Fruit fly (Drosophila melanogaster) whole organism, embryonic: ENCODE data around the gene CG14818.
A peak's percentile ranks its signal among the peaks of the same experiment; 100 is the strongest.

Experiments used
- Antp ChIP-seq: fragments of 200-800 bp; sonication (Bioruptor generic); optimal IDR thresholded peaks from 3 replicates; lab custom pipeline; 2016; ENCODE audit warnings: missing biosample characterization, missing genetic modification characterization
- Atf3 ChIP-seq: fragments of 200-800 bp; sonication (Bioruptor generic); optimal IDR thresholded peaks from 3 replicates; lab custom pipeline; 2016; ENCODE audit warnings: missing biosample characterization, missing genetic modification characterization
- CG11398 ChIP-seq: fragments of 200-800 bp; sonication (Bioruptor generic); optimal IDR thresholded peaks from 2 replicates; lab custom pipeline; 2016; ENCODE audit warnings: missing biosample characterization, missing genetic modification characterization
- CG11723 ChIP-seq: fragments of 200-800 bp; sonication (Bioruptor generic); optimal IDR thresholded peaks from 2 replicates; lab custom pipeline; 2017; ENCODE audit warnings: missing biosample characterization, mild to moderate bottlenecking, missing genetic modification characterization
- CG13287 ChIP-seq: fragments of 200-800 bp; sonication (Bioruptor generic); IDR thresholded peaks from 2 replicates; pipeline ENCODE4 v1.3.6; 2022; ENCODE audit warnings: missing biosample characterization, missing genetic modification characterization; ENCODE audit not compliant: partially characterized antibody
- CG13296 ChIP-seq: fragments of 200-800 bp; sonication (Bioruptor generic); optimal IDR thresholded peaks from 3 replicates; lab custom pipeline; 2018; ENCODE audit warnings: missing biosample characterization, mild to moderate bottlenecking, missing genetic modification characterization
- CG15073 ChIP-seq: fragments of 200-800 bp; sonication (Bioruptor generic); optimal IDR thresholded peaks from 2 replicates; lab custom pipeline; 2016; ENCODE audit warnings: missing biosample characterization, missing genetic modification characterization
- CG1529 ChIP-seq: fragments of 200-800 bp; sonication (Bioruptor generic); optimal IDR thresholded peaks from 3 replicates; lab custom pipeline; 2018; ENCODE audit warnings: missing biosample characterization, missing genetic modification characterization
- CG15514 ChIP-seq: fragments of 200-800 bp; sonication (Bioruptor generic); optimal IDR thresholded peaks from 3 replicates; lab custom pipeline; 2017; ENCODE audit warnings: missing biosample characterization, missing genetic modification characterization, mild to moderate bottlenecking, moderate library complexity, missing genetic modification reagents
- CG15696 ChIP-seq: fragments of 200-800 bp; sonication (Bioruptor generic); optimal IDR thresholded peaks from 2 replicates; lab custom pipeline; 2019; ENCODE audit warnings: missing biosample characterization, mild to moderate bottlenecking, missing genetic modification characterization, moderate library complexity
- CG1647 ChIP-seq: fragments of 200-800 bp; sonication (Bioruptor generic); optimal IDR thresholded peaks from 3 replicates; lab custom pipeline; 2016; ENCODE audit warnings: missing biosample characterization, missing genetic modification characterization
- CG16779 ChIP-seq: fragments of 200-800 bp; sonication (Bioruptor generic); IDR thresholded peaks from 2 replicates; pipeline ENCODE4 v1.3.6; 2022; ENCODE audit warnings: missing biosample characterization, missing genetic modification characterization
- CG18262 ChIP-seq: fragments of 200-800 bp; optimal IDR thresholded peaks from 3 replicates; lab custom pipeline; 2019; ENCODE audit warnings: missing biosample characterization, mild to moderate bottlenecking, missing genetic modification characterization, moderate library complexity
- CG18599 ChIP-seq: fragments of 200-800 bp; sonication (Bioruptor generic); optimal IDR thresholded peaks from 3 replicates; lab custom pipeline; 2017; ENCODE audit warnings: missing biosample characterization, missing genetic modification characterization, mild to moderate bottlenecking, moderate library complexity, missing genetic modification reagents
- CG30403 ChIP-seq: fragments of 200-800 bp; sonication (Bioruptor generic); optimal IDR thresholded peaks from 3 replicates; lab custom pipeline; 2016; ENCODE audit warnings: missing biosample characterization, missing genetic modification characterization
- CG3995 ChIP-seq: fragments of 200-800 bp; sonication (Bioruptor generic); optimal IDR thresholded peaks from 3 replicates; lab custom pipeline; 2016; ENCODE audit warnings: missing biosample characterization, missing genetic modification characterization
- CG4328 ChIP-seq: fragments of 200-800 bp; sonication (Bioruptor generic); optimal IDR thresholded peaks from 3 replicates; lab custom pipeline; 2017; ENCODE audit warnings: missing biosample characterization, missing genetic modification reagents, missing genetic modification characterization
- CG4360 ChIP-seq: fragments of 200-800 bp; sonication (Bioruptor generic); IDR thresholded peaks from 2 replicates; pipeline ENCODE4 v1.3.6; 2022; ENCODE audit warnings: missing biosample characterization, missing genetic modification characterization
- CG43689 ChIP-seq: fragments of 200-800 bp; sonication (Bioruptor generic); IDR thresholded peaks from 2 replicates; pipeline ENCODE4 v1.3.6; 2022; ENCODE audit warnings: missing biosample characterization, missing genetic modification characterization
- CG6689 ChIP-seq: fragments of 200-800 bp; sonication (Bioruptor generic); IDR thresholded peaks from 2 replicates; pipeline ENCODE4 v1.3.6; 2022; ENCODE audit warnings: missing biosample characterization, missing genetic modification characterization
- CG9932 ChIP-seq: fragments of 200-800 bp; sonication (Bioruptor generic); IDR thresholded peaks from 2 replicates; pipeline ENCODE4 v1.3.6; 2022; ENCODE audit warnings: missing biosample characterization, missing genetic modification characterization
- D19A ChIP-seq: fragments of 200-800 bp; optimal IDR thresholded peaks from 3 replicates; lab custom pipeline; 2019; ENCODE audit warnings: missing biosample characterization, mild to moderate bottlenecking, missing genetic modification characterization, moderate library complexity
- D19B ChIP-seq: fragments of 200-800 bp; sonication (Bioruptor generic); optimal IDR thresholded peaks from 2 replicates; lab custom pipeline; 2017; ENCODE audit warnings: missing biosample characterization, mild to moderate bottlenecking, missing genetic modification characterization
- Dek ChIP-seq: fragments of 200-800 bp; sonication (Bioruptor generic); optimal IDR thresholded peaks from 3 replicates; lab custom pipeline; 2019; ENCODE audit warnings: missing biosample characterization, mild to moderate bottlenecking, missing genetic modification characterization, moderate library complexity
- Dip3 ChIP-seq: fragments of 200-800 bp; sonication (Bioruptor generic); optimal IDR thresholded peaks from 3 replicates; lab custom pipeline; 2016; ENCODE audit warnings: missing biosample characterization, missing genetic modification characterization
- Fer1 ChIP-seq: fragments of 200-800 bp; sonication (Bioruptor generic); optimal IDR thresholded peaks from 2 replicates; lab custom pipeline; 2017; ENCODE audit warnings: missing biosample characterization, mild to moderate bottlenecking, missing genetic modification characterization
- HHEX ChIP-seq: fragments of 200-800 bp; sonication (Bioruptor generic); optimal IDR thresholded peaks from 3 replicates; lab custom pipeline; 2017; ENCODE audit warnings: missing biosample characterization, mild to moderate bottlenecking, missing genetic modification characterization, missing genetic modification reagents
- HLH54F ChIP-seq: fragments of 200-800 bp; sonication (Bioruptor generic); optimal IDR thresholded peaks from 3 replicates; lab custom pipeline; 2016; ENCODE audit warnings: missing biosample characterization, missing genetic modification characterization
- Hr51 ChIP-seq, 2 experiments: fragments of 200-800 bp; sonication (Bioruptor generic); optimal IDR thresholded peaks; 2 replicates in 1 of 2; 3 replicates in 1 of 2; lab custom pipeline; 2016 to 2018; ENCODE audit warnings: missing biosample characterization in 2 of 2, missing genetic modification characterization in 2 of 2, mild to moderate bottlenecking in 1 of 2, moderate library complexity in 1 of 2
- Mrtf ChIP-seq: fragments of 200-800 bp; sonication (Bioruptor generic); IDR thresholded peaks from 3 replicates; pipeline ENCODE4 v1.3.6; 2022; ENCODE audit warnings: missing biosample characterization, missing genetic modification characterization
- Nf-YC ChIP-seq: fragments of 200-800 bp; optimal IDR thresholded peaks from 3 replicates; lab custom pipeline; 2019; ENCODE audit warnings: missing biosample characterization, mild to moderate bottlenecking, missing genetic modification characterization, moderate library complexity
- Sox102F ChIP-seq: fragments of 200-800 bp; sonication (Bioruptor generic); optimal IDR thresholded peaks from 2 replicates; lab custom pipeline; 2018; ENCODE audit warnings: missing biosample characterization, mild to moderate bottlenecking, missing genetic modification characterization, moderate library complexity
- Xrp1 ChIP-seq: fragments of 200-800 bp; sonication (Bioruptor generic); IDR thresholded peaks from 2 replicates; pipeline ENCODE4 v1.3.6; 2022; ENCODE audit warnings: missing biosample characterization, missing genetic modification characterization
- bab2 ChIP-seq: fragments of 200-800 bp; sonication (Bioruptor generic); optimal IDR thresholded peaks from 2 replicates; lab custom pipeline; 2016; ENCODE audit warnings: missing biosample characterization, missing genetic modification characterization
- cato ChIP-seq: fragments of 200-800 bp; sonication (Bioruptor generic); optimal IDR thresholded peaks from 2 replicates; lab custom pipeline; 2016; ENCODE audit warnings: missing biosample characterization, missing genetic modification characterization, borderline replicate concordance
- cg ChIP-seq: fragments of 200-800 bp; sonication (Bioruptor generic); optimal IDR thresholded peaks from 3 replicates; lab custom pipeline; 2019; ENCODE audit warnings: missing biosample characterization, mild to moderate bottlenecking, missing genetic modification characterization, moderate library complexity
- chif ChIP-seq, 2 experiments: fragments of 200-800 bp; sonication (Bioruptor generic); optimal IDR thresholded peaks; 3 replicates each; lab custom pipeline; 2016; ENCODE audit warnings: missing biosample characterization in 2 of 2, missing genetic modification characterization in 2 of 2
- chinmo ChIP-seq: fragments of 200-800 bp; sonication (Bioruptor generic); IDR thresholded peaks from 4 replicates; pipeline ENCODE4 v1.3.6; 2022; ENCODE audit warnings: missing biosample characterization, missing genetic modification characterization; ENCODE audit not compliant: partially characterized antibody
- corto ChIP-seq: fragments of 200-800 bp; sonication (Bioruptor generic); optimal IDR thresholded peaks from 2 replicates; lab custom pipeline; 2016; ENCODE audit warnings: missing biosample characterization, mild to moderate bottlenecking, missing genetic modification characterization, moderate library complexity
- crp ChIP-seq, 2 experiments: fragments of 200-800 bp; sonication (Bioruptor generic); optimal IDR thresholded peaks; 2 replicates in 1 of 2; 3 replicates in 1 of 2; lab custom pipeline; 2017; ENCODE audit warnings: missing biosample characterization in 2 of 2, missing genetic modification characterization in 2 of 2, mild to moderate bottlenecking in 1 of 2, moderate library complexity in 1 of 2
- fu2 ChIP-seq: fragments of 200-800 bp; sonication (Bioruptor generic); optimal IDR thresholded peaks from 2 replicates; lab custom pipeline; 2016; ENCODE audit warnings: missing biosample characterization, missing genetic modification characterization
- gcm2 ChIP-seq: fragments of 200-800 bp; sonication (Bioruptor generic); optimal IDR thresholded peaks from 2 replicates; lab custom pipeline; 2016; ENCODE audit warnings: missing biosample characterization, missing genetic modification characterization
- ken ChIP-seq: fragments of 200-800 bp; sonication (Bioruptor generic); IDR thresholded peaks from 3 replicates; pipeline ENCODE4 v1.3.6; 2022; ENCODE audit warnings: missing biosample characterization, missing genetic modification characterization
- odd ChIP-seq: fragments of 200-800 bp; sonication (Bioruptor generic); optimal IDR thresholded peaks from 2 replicates; lab custom pipeline; 2017; ENCODE audit warnings: missing biosample characterization, mild to moderate bottlenecking, missing genetic modification characterization
- pb ChIP-seq: fragments of 200-800 bp; sonication (Bioruptor generic); optimal IDR thresholded peaks from 3 replicates; lab custom pipeline; 2016; ENCODE audit warnings: missing biosample characterization, missing genetic modification characterization
- pnt ChIP-seq: fragments of 200-800 bp; sonication (Bioruptor generic); optimal IDR thresholded peaks from 3 replicates; lab custom pipeline; 2016; ENCODE audit warnings: missing biosample characterization, missing genetic modification characterization
- ro ChIP-seq: fragments of 200-800 bp; sonication (Bioruptor generic); IDR thresholded peaks from 2 replicates; pipeline ENCODE4 v1.3.6; 2022; ENCODE audit warnings: missing biosample characterization, missing genetic modification characterization
- sna ChIP-seq: fragments of 200-800 bp; sonication (Bioruptor generic); IDR thresholded peaks from 2 replicates; pipeline ENCODE4 v1.3.6; 2022; ENCODE audit warnings: missing biosample characterization, missing genetic modification characterization; ENCODE audit not compliant: partially characterized antibody
- sob ChIP-seq: fragments of 200-800 bp; sonication (Bioruptor generic); IDR thresholded peaks from 2 replicates; pipeline ENCODE4 v1.3.6; 2022; ENCODE audit warnings: missing biosample characterization, missing genetic modification characterization

The CG14818 gene

DNA sequence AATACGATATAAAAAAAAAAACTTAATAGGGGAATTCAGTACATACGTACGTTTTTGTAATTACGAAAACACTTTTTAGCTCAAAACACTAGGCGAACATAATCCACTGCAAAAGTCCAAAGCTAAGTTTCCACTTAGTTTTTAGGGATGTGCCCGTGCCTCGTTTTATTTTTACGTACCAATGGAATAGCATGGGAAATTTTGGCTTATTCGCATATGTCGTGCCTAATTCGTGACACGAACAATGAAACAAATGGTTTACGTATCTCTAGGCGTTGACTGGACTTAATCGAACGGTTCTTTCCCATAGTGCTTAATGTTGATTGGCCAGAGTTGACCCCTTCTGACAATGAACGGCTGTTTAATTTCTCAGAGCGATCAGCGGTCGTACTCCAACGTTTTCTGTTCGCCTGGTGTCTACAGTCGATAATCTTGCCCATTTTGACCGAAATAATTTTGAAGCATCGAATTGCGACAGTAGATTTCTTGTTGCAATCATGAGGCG lies at the start of gene CG14818 (continued):
- TF ChIP-seq CG30403: peak; percentile 53
- peak; percentile 60 for TF ChIP-seq CG4328 (GFP tag; lab: Kevin White, UChicago)
- TF ChIP-seq CG18599: peak; percentile 67
- no peak for TF ChIP-seq CG15073 (GFP tag; lab: Kevin White, UChicago)
- TF ChIP-seq CG15514 (GFP tag; lab: Kevin White, UChicago): peak; percentile 55
- no peak for TF ChIP-seq CG1529 (GFP tag; lab: Kevin White, UChicago)
- peak; percentile 86 for TF ChIP-seq sna
- peak; percentile 78 for TF ChIP-seq CG9932 (GFP tag; lab: Robert Waterston, UW)
- TF ChIP-seq D19B: peak; percentile 26
- TF ChIP-seq chif (GFP tag; optimal IDR thresholded peaks at IDR 0.05; lab: Kevin White, UChicago): peak; percentile 30 to 56
- TF ChIP-seq cg (GFP tag; lab: Kevin White, UChicago): no peak
- TF ChIP-seq CG18262 (tag; lab: Kevin White, UChicago): peak; percentile 19
- TF ChIP-seq Xrp1: peak; percentile 68
- peak; percentile 41 to 45 for TF ChIP-seq Hr51 (GFP tag; optimal IDR thresholded peaks at IDR 0.05; lab: Kevin White, UChicago)
- peak; percentile 31 for TF ChIP-seq Fer1 (GFP tag; lab: Kevin White, UChicago)
- TF ChIP-seq Dip3: peak; percentile 47
- peak; percentile 71; the same call in 1 of the 4 replicates for TF ChIP-seq chinmo (GFP tag; lab: Robert Waterston, UW)
- peak; percentile 52 for TF ChIP-seq CG1647
- TF ChIP-seq Sox102F (GFP tag; lab: Kevin White, UChicago): no peak
- peak; percentile 44 for TF ChIP-seq HLH54F (GFP tag; lab: Kevin White, UChicago)
- 0 out of 2 replicates have a peak, but pooled peaks have one; percentile 45 for TF ChIP-seq CG16779
- peak; percentile 7 for TF ChIP-seq pb (GFP tag; lab: Kevin White, UChicago)
- TF ChIP-seq Atf3: peak; percentile 46
- peak; percentile 56 for TF ChIP-seq CG6689 (GFP tag; lab: Robert Waterston, UW)
- peak; percentile 33; the same call in 1 of the 3 replicates for TF ChIP-seq Mrtf (GFP tag; lab: Robert Waterston, UW)
- TF ChIP-seq ro (GFP tag; lab: Robert Waterston, UW): no peak
- peak; percentile 29 for TF ChIP-seq Dek (tag; lab: Kevin White, UChicago)
- TF ChIP-seq CG11723 (GFP tag; lab: Kevin White, UChicago): no peak
- no peak for TF ChIP-seq corto (GFP tag; lab: Kevin White, UChicago)
- TF ChIP-seq Nf-YC: peak; percentile 90
- TF ChIP-seq cato (GFP tag; lab: Kevin White, UChicago): peak; percentile 38
- TF ChIP-seq pnt (GFP tag; lab: Kevin White, UChicago): peak; percentile 56
- peak; percentile 6 for TF ChIP-seq gcm2 (GFP tag; lab: Kevin White, UChicago)
- TF ChIP-seq CG43689 (GFP tag; lab: Robert Waterston, UW): 0 out of 2 replicates have a peak, but pooled peaks have one; percentile 22
- TF ChIP-seq CG13287 (GFP tag; lab: Robert Waterston, UW): peak; percentile 87
- peak; percentile 63 for TF ChIP-seq CG3995
- no peak for TF ChIP-seq crp (GFP tag; optimal IDR thresholded peaks at IDR 0.05; lab: Kevin White, UChicago)
- TF ChIP-seq fu2 (GFP tag; lab: Kevin White, UChicago): peak; percentile 63
- peak; percentile 67; the same call in 2 of the 3 replicates for TF ChIP-seq ken
- no peak for TF ChIP-seq odd (GFP tag; lab: Kevin White, UChicago)
- peak; percentile 34 for TF ChIP-seq HHEX (GFP tag; lab: Kevin White, UChicago)
- TF ChIP-seq CG13296 (GFP tag; lab: Kevin White, UChicago): peak; percentile 32
- no peak for TF ChIP-seq CG4360 (GFP tag; lab: Robert Waterston, UW)
- TF ChIP-seq CG11398 (GFP tag; lab: Kevin White, UChicago): peak; percentile 36
- peak; percentile 44 for TF ChIP-seq bab2 (GFP tag; lab: Kevin White, UChicago)
- peak; percentile 0 for TF ChIP-seq D19A (tag; lab: Kevin White, UChicago)
- TF ChIP-seq Antp (GFP tag; lab: Kevin White, UChicago): peak; percentile 76
- peak; percentile 75 for TF ChIP-seq sob (GFP tag; lab: Robert Waterston, UW)
- peak; percentile 61 for TF ChIP-seq CG15696 (tag; lab: Kevin White, UChicago)
